Worm (Caenorhabditis elegans) whole organism, mixed stage, embryonic: Measurements from ENCODE around the gene hpo-15.

Experiments used
- ceh-39 ChIP-seq: fragments of 150-350 bp; optimal IDR thresholded peaks from 2 replicates; lab custom pipeline; 2014; ENCODE audit warnings: missing biosample characterization, missing genetic modification characterization
- mab-5 ChIP-seq: fragments of 150-350 bp; optimal IDR thresholded peaks from 2 replicates; lab custom pipeline; 2014; ENCODE audit warnings: missing biosample characterization, missing genetic modification characterization
- mep-1 ChIP-seq: fragments of 150-350 bp; optimal IDR thresholded peaks from 2 replicates; lab custom pipeline; 2017; ENCODE audit warnings: missing biosample characterization, missing genetic modification reagents, missing genetic modification characterization, inconsistent platforms
- nhr-237 ChIP-seq: fragments of 150-350 bp; optimal IDR thresholded peaks from 2 replicates; lab custom pipeline; 2014; ENCODE audit warnings: missing biosample characterization, missing genetic modification characterization
- unc-39 ChIP-seq: fragments of 150-350 bp; optimal IDR thresholded peaks from 2 replicates; lab custom pipeline; 2014; ENCODE audit warnings: missing biosample characterization, missing genetic modification characterization

- no peak for TF ChIP-seq mep-1
- TF ChIP-seq nhr-237 = no peak
- TF ChIP-seq mab-5 (tag; lab: Kevin White, UChicago) = no peak
- TF ChIP-seq unc-39 (tag; lab: Kevin White, UChicago) = no peak
- TF ChIP-seq ceh-39 (tag; lab: Kevin White, UChicago) = no peak
Measured at ce11 chrV:5536240-5536811, 22.7 kb upstream of the hpo-15 start, which contains the start of the genes cox-16 and syp-2.
